Worm (Caenorhabditis elegans): ENCODE results near the gene pqe-1.

The pqe-1 gene

ce11 chrIII:5274250-5274649, 36.8 kb upstream of the pqe-1 start:
- TF ChIP-seq ama-1 (optimal IDR thresholded peaks at IDR 0.05) (no peak), aly-1 (tag; optimal IDR thresholded peaks at IDR 0.05) (no peak), ceh-36 (tag; optimal IDR thresholded peaks at IDR 0.05) (no peak), B0310.2 (tag; optimal IDR thresholded peaks at IDR 0.05) (no peak)

- TF ChIP-seq tbx-11 (GFP tag; IDR thresholded peaks at IDR 0.05) = no peak
- TF ChIP-seq tbx-37 (GFP tag; conservative IDR thresholded peaks at IDR 0.05) = no peak
- TF ChIP-seq tra-4 (tag; optimal IDR thresholded peaks at IDR 0.05) = no peak
- no peak for TF ChIP-seq hmbx-1 (tag; optimal IDR thresholded peaks at IDR 0.05)
- TF ChIP-seq F13C5.2 (tag; optimal IDR thresholded peaks at IDR 0.05) = peak; percentile 13
These were observed 36.2 kb upstream of the pqe-1 start, which contains the start of the genes daf-41 and toc-1 for ce11 chrIII:5274715-5275355. TSS of gene daf-41 (minus strand) at chrIII:5274765. TSS of gene toc-1 (plus strand) at chrIII:5275251.

ce11 chrIII:5277740-5278139, 33.3 kb upstream of the pqe-1 start, which contains the start of gene clk-1:
TSS of gene clk-1 (plus strand) at chrIII:5277894.
- TF ChIP-seq ceh-13 (GFP tag; optimal IDR thresholded peaks at IDR 0.05) = no peak

- no peak for TF ChIP-seq flt-1 (GFP tag; IDR thresholded peaks at IDR 0.05)
- TF ChIP-seq tra-4 (tag; optimal IDR thresholded peaks at IDR 0.05) = no peak
- no peak for TF ChIP-seq B0310.2 (tag; optimal IDR thresholded peaks at IDR 0.05)
- TF ChIP-seq hmbx-1 (tag; optimal IDR thresholded peaks at IDR 0.05) = no peak
These were observed 30.8 kb upstream of the pqe-1 start for ce11 chrIII:5280228-5280627.

DNA sequence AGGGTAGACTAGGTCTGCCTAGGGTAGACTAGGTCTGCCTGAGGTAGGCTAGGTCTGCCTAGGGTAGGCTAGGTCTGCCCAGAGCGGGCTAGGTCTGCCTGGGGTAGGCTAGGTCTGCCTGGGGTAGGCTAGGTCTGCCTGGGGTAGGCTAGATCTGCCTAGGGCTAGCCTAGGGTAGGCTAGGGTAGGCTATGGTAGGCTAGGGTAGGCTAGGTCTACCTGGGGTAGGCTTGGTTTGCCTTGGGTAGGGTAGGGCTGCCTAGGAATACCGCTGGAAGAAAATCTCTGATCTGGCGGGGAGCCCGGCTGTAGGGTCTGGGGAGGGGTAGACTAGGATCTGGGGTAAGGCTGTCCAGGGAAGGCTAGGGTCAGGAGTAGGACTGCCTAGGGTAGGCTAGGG, 25.6 kb upstream of the pqe-1 start:
- no peak for TF ChIP-seq ceh-13 (GFP tag; optimal IDR thresholded peaks at IDR 0.05)
- TF ChIP-seq ceh-36 (tag; optimal IDR thresholded peaks at IDR 0.05) = no peak
- TF ChIP-seq hmg-4 (GFP tag; optimal IDR thresholded peaks at IDR 0.05) = no peak
- TF ChIP-seq tbx-37 (GFP tag; conservative IDR thresholded peaks at IDR 0.05) = no peak
- TF ChIP-seq scrt-1 (GFP tag; IDR thresholded peaks at IDR 0.05) = no peak
- TF ChIP-seq hnd-1 (tag; optimal IDR thresholded peaks at IDR 0.05) = no peak
- no peak for TF ChIP-seq F13C5.2 (tag; optimal IDR thresholded peaks at IDR 0.05)

ce11 chrIII:5286205-5286604, 24.8 kb upstream of the pqe-1 start, which contains the start of gene ZC395.11:
TSS of gene ZC395.11 (minus strand) at chrIII:5286305.
- TF ChIP-seq ceh-13 (GFP tag; optimal IDR thresholded peaks at IDR 0.05) (no peak), tbx-37 (GFP tag; conservative IDR thresholded peaks at IDR 0.05) (no peak), B0310.2 (tag; optimal IDR thresholded peaks at IDR 0.05) (no peak), hmbx-1 (tag; optimal IDR thresholded peaks at IDR 0.05) (no peak), ets-7 (tag; optimal IDR thresholded peaks at IDR 0.05) (no peak), pes-1 (GFP tag; IDR thresholded peaks at IDR 0.05) (no peak), F13C5.2 (tag; optimal IDR thresholded peaks at IDR 0.05) (no peak), flt-1 (GFP tag; IDR thresholded peaks at IDR 0.05) (no peak), hnd-1 (tag; optimal IDR thresholded peaks at IDR 0.05) (no peak), hmg-4 (GFP tag; optimal IDR thresholded peaks at IDR 0.05) (no peak), tra-4 (tag; optimal IDR thresholded peaks at IDR 0.05) (no peak)

ce11 chrIII:5287877-5288276, 23.2 kb upstream of the pqe-1 start, which contains the start of gene T15B12.1:
TSS of gene T15B12.1 (plus strand) at chrIII:5288177.
- TF ChIP-seq flt-1 (GFP tag; IDR thresholded peaks at IDR 0.05) (no peak), sea-1 (GFP tag; conservative IDR thresholded peaks at IDR 0.05) (no peak), tra-4 (tag; optimal IDR thresholded peaks at IDR 0.05) (no peak), hmbx-1 (tag; optimal IDR thresholded peaks at IDR 0.05) (no peak), hnd-1 (tag; optimal IDR thresholded peaks at IDR 0.05) (no peak)

- TF ChIP-seq pes-1 (GFP tag; IDR thresholded peaks at IDR 0.05) (no peak), ceh-36 (tag; optimal IDR thresholded peaks at IDR 0.05) (no peak), aly-1 (tag; optimal IDR thresholded peaks at IDR 0.05) (no peak), hmbx-1 (tag; optimal IDR thresholded peaks at IDR 0.05) (no peak), tra-4 (tag; optimal IDR thresholded peaks at IDR 0.05) (no peak), hnd-1 (tag; optimal IDR thresholded peaks at IDR 0.05) (no peak), hmg-4 (GFP tag; optimal IDR thresholded peaks at IDR 0.05) (no peak), tbx-37 (GFP tag; conservative IDR thresholded peaks at IDR 0.05) (no peak), scrt-1 (GFP tag; IDR thresholded peaks at IDR 0.05) (no peak), flt-1 (GFP tag; IDR thresholded peaks at IDR 0.05) (no peak), B0310.2 (tag; optimal IDR thresholded peaks at IDR 0.05) (no peak)
These were observed 20.8 kb upstream of the pqe-1 start for ce11 chrIII:5290230-5290629.

- TF ChIP-seq ama-1 (optimal IDR thresholded peaks at IDR 0.05) (no peak), flt-1 (GFP tag; IDR thresholded peaks at IDR 0.05) (no peak), ceh-36 (tag; optimal IDR thresholded peaks at IDR 0.05) (no peak), tbx-37 (GFP tag; conservative IDR thresholded peaks at IDR 0.05) (no peak), tra-4 (tag; optimal IDR thresholded peaks at IDR 0.05) (no peak)
These were observed 19.8 kb upstream of the pqe-1 start for ce11 chrIII:5291281-5291680.
